Fruit fly (Drosophila melanogaster): ENCODE data around the gene CG6834.

Gene CG6834

DNA sequence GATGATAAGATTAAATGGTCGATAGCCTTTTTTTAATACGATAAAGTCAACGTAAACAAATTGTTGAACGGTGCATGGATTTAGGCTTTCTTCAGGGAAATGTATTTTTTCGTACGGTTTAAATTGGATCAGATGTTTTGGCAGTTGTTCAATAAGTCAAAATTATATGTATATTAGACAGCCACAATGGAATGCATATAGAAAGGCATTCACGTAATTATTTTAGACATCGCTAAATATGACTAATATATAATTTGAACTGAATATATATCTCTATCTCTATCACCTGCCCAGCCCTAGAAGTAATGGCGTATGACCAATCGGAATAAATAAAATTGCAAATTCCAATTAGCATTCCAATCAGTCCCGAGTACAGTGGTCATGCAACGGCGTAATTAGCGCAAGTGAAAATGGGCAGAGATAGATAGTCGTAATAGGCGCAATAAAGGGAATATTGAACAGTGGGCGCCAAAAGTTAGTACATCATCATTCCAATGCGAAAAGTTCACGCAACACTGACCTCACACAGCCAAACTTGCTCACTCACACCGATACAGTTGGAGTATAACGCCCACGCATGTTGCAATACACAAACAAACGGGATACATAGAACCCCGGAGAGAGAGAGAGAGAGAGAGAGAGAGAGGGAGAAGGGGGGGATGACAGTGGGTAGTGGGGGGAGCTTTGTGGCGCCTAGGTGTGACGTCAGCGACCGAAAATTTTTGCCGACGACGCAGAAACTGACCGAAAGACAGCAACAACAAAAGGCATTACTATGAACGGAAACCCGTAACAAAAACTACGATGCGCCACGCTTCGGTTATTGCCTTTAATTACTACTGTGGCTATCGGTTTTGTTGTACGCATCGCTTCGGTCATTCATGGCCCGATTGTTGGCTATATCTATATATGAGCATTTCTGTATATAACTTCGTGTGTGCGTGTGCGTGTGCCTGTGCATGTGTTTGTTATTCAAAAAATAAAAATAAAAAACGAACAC is 39.3 kb downstream of the CG6834 start (continued):
- TF ChIP-seq CG9932 (GFP tag; IDR thresholded peaks at IDR 0.05) (0 out of 2 replicates have a peak, but pooled peaks have one; percentile 22), CG10147 (GFP tag; optimal IDR thresholded peaks at IDR 0.05) (no peak), CG1832 (GFP tag; optimal IDR thresholded peaks at IDR 0.05) (peak; percentile 57), amos (GFP tag; IDR thresholded peaks at IDR 0.05; ENCODE audit: partially characterized antibody) (peak; percentile 12; the same call in 1 of the 2 replicates), Elba2 (GFP tag; optimal IDR thresholded peaks at IDR 0.05) (peak; percentile 98), klu (GFP tag; IDR thresholded peaks at IDR 0.05) (0 out of 2 replicates have a peak, but pooled peaks have one; percentile 38), CG34224 (GFP tag; IDR thresholded peaks at IDR 0.05; ENCODE audit: partially characterized antibody) (peak; percentile 14; the same call in 1 of the 3 replicates), hkb (optimal IDR thresholded peaks at IDR 0.05) (no peak), hkb (GFP tag; IDR thresholded peaks at IDR 0.05) (peak; percentile 20; the same call in 1 of the 2 replicates), ash1 (GFP tag; optimal IDR thresholded peaks at IDR 0.05) (peak; percentile 25), CG9817 (tag; optimal IDR thresholded peaks at IDR 0.05) (no peak), MTF-1 (GFP tag; optimal IDR thresholded peaks at IDR 0.05; ENCODE audit: borderline replicate concordance) (no peak), CrebB (tag; optimal IDR thresholded peaks at IDR 0.05) (peak; percentile 25), sd (tag; optimal IDR thresholded peaks at IDR 0.05) (peak; percentile 87), dysf (GFP tag; IDR thresholded peaks at IDR 0.05) (no peak), ranshi (GFP tag; IDR thresholded peaks at IDR 0.05) (no peak), sens-2 (GFP tag; IDR thresholded peaks at IDR 0.05) (no peak), insv (GFP tag; optimal IDR thresholded peaks at IDR 0.05) (peak; percentile 67 to 94), Neu2 (GFP tag; optimal IDR thresholded peaks at IDR 0.05; ENCODE audit: borderline replicate concordance) (no peak), Hmr (GFP tag; optimal IDR thresholded peaks at IDR 0.05) (peak; percentile 21), Fer1 (GFP tag; optimal IDR thresholded peaks at IDR 0.05) (peak; percentile 33), twi (tag; optimal IDR thresholded peaks at IDR 0.05) (no peak), CG3407 (GFP tag; optimal IDR thresholded peaks at IDR 0.05) (no peak), Awh (GFP tag; IDR thresholded peaks at IDR 0.05) (no peak), fd64A (GFP tag; optimal IDR thresholded peaks at IDR 0.05) (no peak), row (GFP tag; IDR thresholded peaks at IDR 0.05) (0 out of 3 replicates have a peak, but pooled peaks have one; percentile 6), HHEX (GFP tag; optimal IDR thresholded peaks at IDR 0.05) (peak; percentile 18), Atf3 (GFP tag; optimal IDR thresholded peaks at IDR 0.05) (peak; percentile 47), CG5180 (GFP tag; optimal IDR thresholded peaks at IDR 0.05) (peak; percentile 35), CG6175 (GFP tag; IDR thresholded peaks at IDR 0.05) (peak; percentile 53; the same call in 1 of the 3 replicates), ato (GFP tag; IDR thresholded peaks at IDR 0.05; ENCODE audit: partially characterized antibody) (no peak), CG3065 (GFP tag; optimal IDR thresholded peaks at IDR 0.05) (no peak), lab (GFP tag; optimal IDR thresholded peaks at IDR 0.05) (no peak), CG30431 (GFP tag; optimal IDR thresholded peaks at IDR 0.05) (no peak)

DNA sequence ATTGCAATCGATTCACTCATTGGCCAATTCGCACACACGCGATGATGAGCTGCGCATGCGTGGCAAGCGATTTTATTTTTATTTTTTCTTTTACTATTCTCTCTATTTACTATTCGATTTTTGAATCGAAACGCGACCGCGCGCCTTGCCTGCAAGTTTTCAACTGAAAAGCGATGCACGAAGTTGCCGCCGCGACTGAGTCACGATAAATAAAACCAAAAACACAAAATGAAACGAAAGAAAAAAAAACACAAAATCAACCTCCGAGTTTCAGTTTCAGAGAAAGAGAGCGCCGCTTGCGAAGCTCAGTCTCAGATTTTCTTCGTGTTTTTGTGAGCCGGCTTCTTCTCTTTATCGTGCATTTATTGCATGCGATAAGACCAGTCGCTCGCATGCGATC is 41.1 kb downstream of the CG6834 start:
- TF ChIP-seq CG11504 (tag; optimal IDR thresholded peaks at IDR 0.05) (no peak), chinmo (GFP tag; IDR thresholded peaks at IDR 0.05; ENCODE audit: partially characterized antibody) (0 out of 4 replicates have a peak, but pooled peaks have one; percentile 74), sqz (GFP tag; optimal IDR thresholded peaks at IDR 0.05) (peak; percentile 62), CG13287 (GFP tag; IDR thresholded peaks at IDR 0.05; ENCODE audit: partially characterized antibody) (peak; percentile 20; the same call in 1 of the 2 replicates), CG17829 (tag; optimal IDR thresholded peaks at IDR 0.05) (no peak), nom (GFP tag; optimal IDR thresholded peaks at IDR 0.05) (peak; percentile 98), otp (GFP tag; IDR thresholded peaks at IDR 0.05) (0 out of 3 replicates have a peak, but pooled peaks have one; percentile 4), CG31365 (tag; optimal IDR thresholded peaks at IDR 0.05) (no peak), Sin3A (optimal IDR thresholded peaks at IDR 0.05) (no peak), Drgx (GFP tag; IDR thresholded peaks at IDR 0.05) (0 out of 2 replicates have a peak, but pooled peaks have one; percentile 23), pita (GFP tag; optimal IDR thresholded peaks at IDR 0.05) (no peak), tap (tag; optimal IDR thresholded peaks at IDR 0.05) (no peak), hbn (GFP tag; IDR thresholded peaks at IDR 0.05; ENCODE audit: partially characterized antibody) (0 out of 2 replicates have a peak, but pooled peaks have one; percentile 31), Trl (optimal IDR thresholded peaks at IDR 0.05) (peak in 1 of 2 experiments; percentile 34), Trl (GFP tag; optimal IDR thresholded peaks at IDR 0.05) (no peak)
